Fruit fly (Drosophila melanogaster): ENCODE measurements around the gene Hk.
A peak's percentile ranks its signal among the peaks of the same experiment; 100 is the strongest.

Gene Hk

dm6 chrX:10233065-10233464, 30.2 kb downstream of the Hk start, which contains the start of gene CG2961:
Gene CG2961 (minus strand): TSS chrX:10233080.
- TF ChIP-seq row (GFP tag; IDR thresholded peaks at IDR 0.05), result peak; percentile 57
- no peak for TF ChIP-seq mam (GFP tag; optimal IDR thresholded peaks at IDR 0.05)
- TF ChIP-seq tx (GFP tag; optimal IDR thresholded peaks at IDR 0.05), result no peak
- TF ChIP-seq CG32772 (GFP tag; IDR thresholded peaks at IDR 0.05), result no peak
- no peak for TF ChIP-seq CG4854 (GFP tag; optimal IDR thresholded peaks at IDR 0.05)
- TF ChIP-seq CG11398 (GFP tag; optimal IDR thresholded peaks at IDR 0.05), result no peak
- TF ChIP-seq tio (GFP tag; optimal IDR thresholded peaks at IDR 0.05), result no peak
- TF ChIP-seq sima (GFP tag; optimal IDR thresholded peaks at IDR 0.05), result no peak
- TF ChIP-seq p53 (GFP tag; optimal IDR thresholded peaks at IDR 0.05), result no peak
- no peak for TF ChIP-seq CG1832 (GFP tag; optimal IDR thresholded peaks at IDR 0.05)
- TF ChIP-seq CG10654 (GFP tag; optimal IDR thresholded peaks at IDR 0.05), result no peak
- no peak for TF ChIP-seq CG11085 (GFP tag; IDR thresholded peaks at IDR 0.05)
- no peak for TF ChIP-seq CG34224 (GFP tag; IDR thresholded peaks at IDR 0.05; ENCODE audit: partially characterized antibody)
- TF ChIP-seq z (GFP tag; IDR thresholded peaks at IDR 0.05), result no peak
- TF ChIP-seq nau (GFP tag; optimal IDR thresholded peaks at IDR 0.05), result peak; percentile 8
- no peak for TF ChIP-seq gfzf (GFP tag; optimal IDR thresholded peaks at IDR 0.05)
- TF ChIP-seq cg (GFP tag; optimal IDR thresholded peaks at IDR 0.05), result no peak
- no peak for TF ChIP-seq Abd-B (GFP tag; optimal IDR thresholded peaks at IDR 0.05)
- no peak for TF ChIP-seq Mad (GFP tag; optimal IDR thresholded peaks at IDR 0.05)
- TF ChIP-seq amos (GFP tag; IDR thresholded peaks at IDR 0.05; ENCODE audit: partially characterized antibody), result no peak
- TF ChIP-seq Hmx (GFP tag; optimal IDR thresholded peaks at IDR 0.05), result no peak
- no peak for TF ChIP-seq kni (GFP tag; optimal IDR thresholded peaks at IDR 0.05)
- no peak for TF ChIP-seq CG30403 (GFP tag; optimal IDR thresholded peaks at IDR 0.05)
- TF ChIP-seq CG1792 (GFP tag; optimal IDR thresholded peaks at IDR 0.05), result no peak
- peak; percentile 41 for TF ChIP-seq CG6689 (GFP tag; IDR thresholded peaks at IDR 0.05)
- TF ChIP-seq CG10959 (GFP tag; IDR thresholded peaks at IDR 0.05), result no peak
- TF ChIP-seq CoRest (tag; optimal IDR thresholded peaks at IDR 0.05), result peak; percentile 13
- no peak for TF ChIP-seq Dbx (GFP tag; IDR thresholded peaks at IDR 0.05)
- TF ChIP-seq CG2199 (GFP tag; IDR thresholded peaks at IDR 0.05), result no peak
- 0 out of 2 replicates have a peak, but pooled peaks have one; percentile 17 for TF ChIP-seq Awh (GFP tag; IDR thresholded peaks at IDR 0.05)
- TF ChIP-seq CG8478 (optimal IDR thresholded peaks at IDR 0.05), result no peak
- no peak for TF ChIP-seq CG1529 (GFP tag; optimal IDR thresholded peaks at IDR 0.05)
- TF ChIP-seq CG13296 (GFP tag; optimal IDR thresholded peaks at IDR 0.05), result peak; percentile 21
- no peak for TF ChIP-seq Hand (GFP tag; optimal IDR thresholded peaks at IDR 0.05)
- no peak for TF ChIP-seq pum (GFP tag; optimal IDR thresholded peaks at IDR 0.05)
- no peak for TF ChIP-seq ham (GFP tag; IDR thresholded peaks at IDR 0.05)
- no peak for TF ChIP-seq pnt (GFP tag; optimal IDR thresholded peaks at IDR 0.05)
- TF ChIP-seq corto (GFP tag; optimal IDR thresholded peaks at IDR 0.05), result no peak
- TF ChIP-seq CG12236 (GFP tag; optimal IDR thresholded peaks at IDR 0.05), result no peak
- no peak for TF ChIP-seq Ada2b (GFP tag; IDR thresholded peaks at IDR 0.05)
- no peak for TF ChIP-seq en (GFP tag; optimal IDR thresholded peaks at IDR 0.05)
- no peak for TF ChIP-seq CG9727 (GFP tag; optimal IDR thresholded peaks at IDR 0.05)
- TF ChIP-seq CG8944 (GFP tag; optimal IDR thresholded peaks at IDR 0.05), result no peak
- TF ChIP-seq Hr78 (GFP tag; optimal IDR thresholded peaks at IDR 0.05), result peak in 1 of 2 experiments; percentile 73
- TF ChIP-seq sd (tag; optimal IDR thresholded peaks at IDR 0.05), result peak; percentile 46
- TF ChIP-seq kay (GFP tag; optimal IDR thresholded peaks at IDR 0.05), result no peak
- TF ChIP-seq zen (tag; optimal IDR thresholded peaks at IDR 0.05), result no peak
- TF ChIP-seq lbe (GFP tag; optimal IDR thresholded peaks at IDR 0.05), result no peak
- TF ChIP-seq CG4424 (GFP tag; optimal IDR thresholded peaks at IDR 0.05), result no peak
- no peak for TF ChIP-seq gce (GFP tag; IDR thresholded peaks at IDR 0.05)
- TF ChIP-seq HLH54F (GFP tag; optimal IDR thresholded peaks at IDR 0.05), result no peak
- TF ChIP-seq schlank (tag; optimal IDR thresholded peaks at IDR 0.05), result no peak
- no peak for TF ChIP-seq CG4617 (GFP tag; optimal IDR thresholded peaks at IDR 0.05; ENCODE audit: borderline replicate concordance)

All from whole organism, embryonic.